Fruit fly (Drosophila melanogaster): ENCODE measurements around the gene CG8176.

The CG8176 gene

DNA sequence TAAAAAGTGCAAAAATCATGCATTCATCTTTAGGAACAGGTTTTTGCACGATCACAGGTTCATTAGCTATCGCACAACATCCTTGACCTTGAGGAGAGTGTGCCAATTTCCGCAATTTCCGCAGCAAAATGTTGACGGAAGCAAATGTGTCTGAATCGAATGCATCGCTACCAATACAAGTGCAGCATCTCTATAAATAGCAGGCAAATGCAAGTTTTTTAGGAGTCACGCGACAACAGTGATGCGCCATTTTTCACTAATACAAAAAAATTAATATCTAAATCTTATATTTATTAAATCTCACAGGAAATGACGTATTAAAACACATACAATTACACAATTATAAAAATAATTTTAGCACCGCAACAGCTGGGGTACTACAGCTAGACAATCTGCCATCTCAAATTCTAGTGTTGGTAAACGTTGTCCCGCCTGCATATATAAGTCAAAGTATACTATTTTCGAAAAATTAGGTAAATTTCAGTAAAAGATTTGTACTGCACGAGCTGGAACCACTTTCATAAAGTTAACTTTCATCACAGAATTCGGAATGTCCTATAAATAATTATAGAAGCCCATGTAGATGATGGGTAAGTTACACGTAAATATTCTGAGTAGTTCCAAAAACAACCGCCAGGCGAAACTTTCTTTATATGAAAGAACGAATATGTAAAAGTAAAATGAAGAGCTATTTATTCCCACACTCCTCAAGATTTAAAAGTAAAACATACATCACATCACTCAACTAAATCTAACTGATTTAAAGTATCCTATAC lies 58.2 kb downstream of the CG8176 start, which contains the start of gene CG9399 (continued):
- TF ChIP-seq psq (GFP tag; optimal IDR thresholded peaks at IDR 0.05) (peak; percentile 94), Hnf4 (GFP tag; optimal IDR thresholded peaks at IDR 0.05) (peak; percentile 97), CrebA (GFP tag; optimal IDR thresholded peaks at IDR 0.05; ENCODE audit: borderline replicate concordance) (no peak), HLH106 (tag; optimal IDR thresholded peaks at IDR 0.05) (peak; percentile 97), CG9705 (GFP tag; optimal IDR thresholded peaks at IDR 0.05) (peak; percentile 88), Hr83 (GFP tag; optimal IDR thresholded peaks at IDR 0.05; ENCODE audit: poor library complexity, severe bottlenecking) (peak; percentile 87), Jra (GFP tag; optimal IDR thresholded peaks at IDR 0.05) (peak; percentile 95), OdsH (GFP tag; optimal IDR thresholded peaks at IDR 0.05) (peak; percentile 96), Sp1 (GFP tag; optimal IDR thresholded peaks at IDR 0.05) (peak; percentile 96)
